Worm (Caenorhabditis elegans): ENCODE results near the gene R10D12.13.

DNA sequence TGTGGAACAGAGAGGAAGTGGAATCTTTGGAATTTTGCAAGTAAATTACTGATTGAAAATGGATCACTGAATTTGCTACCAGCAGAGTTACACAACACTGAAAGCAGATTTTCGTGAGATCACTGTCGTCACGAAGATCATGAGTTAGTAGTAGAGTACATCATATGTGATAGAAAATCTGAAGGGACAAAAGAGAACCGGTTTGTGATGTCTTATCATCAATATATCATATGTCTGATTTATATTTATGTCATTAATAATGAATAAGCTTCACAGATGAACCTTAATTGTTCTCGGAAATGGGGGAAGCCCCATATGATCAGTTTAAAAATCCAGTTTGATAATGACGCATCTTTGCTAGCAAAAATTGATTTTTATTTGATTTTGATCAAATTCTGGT is 26.2 kb upstream of the R10D12.13 start:
- TF ChIP-seq ref-1 (GFP tag; conservative IDR thresholded peaks at IDR 0.05) = no peak
- TF ChIP-seq cog-1 (tag; optimal IDR thresholded peaks at IDR 0.05) = no peak

Data from whole organism, midembryonic.